Worm (Caenorhabditis elegans) whole organism, early embryonic: Measurements from ENCODE around the gene VW02B12L.2.

Source experiments
- ama-1 ChIP-seq: fragments of 150-350 bp; optimal IDR thresholded peaks from 2 replicates; lab custom pipeline; 2014
- ets-7 ChIP-seq: sonication (generic microtip); optimal IDR thresholded peaks from 2 replicates; lab custom pipeline; 2016; ENCODE audit warnings: missing genotype, missing genetic modification characterization, missing compliant biosample characterization
- flt-1 ChIP-seq: fragments of 200-800 bp; sonication (Bioruptor generic); IDR thresholded peaks from 2 replicates; pipeline ENCODE4 v1.3.6; 2022; ENCODE audit warnings: missing genetic modification characterization, missing compliant biosample characterization
- hmg-4 ChIP-seq: fragments of 200-800 bp; sonication (Bioruptor generic); optimal IDR thresholded peaks from 2 replicates; lab custom pipeline; 2018; ENCODE audit warnings: mild to moderate bottlenecking, missing genetic modification characterization, missing compliant biosample characterization

- TF ChIP-seq hmg-4: no peak
- no peak for TF ChIP-seq ets-7 (tag; lab: Kevin White, UChicago)
- no peak for TF ChIP-seq ama-1 (lab: Kevin White, UChicago)
- TF ChIP-seq flt-1 (GFP tag; lab: Robert Waterston, UW): no peak
Measured at ce11 chrII:11479076-11479475, 38.9 kb upstream of the VW02B12L.2 start, which contains the start of gene W02B12.12.
